Worm (Caenorhabditis elegans) whole organism, L1 larva: ENCODE data around the gene C54F6.20.

ENCODE experiments used
- ama-1 ChIP-seq: fragments of 150-350 bp; optimal IDR thresholded peaks from 2 replicates; lab custom pipeline; 2014
- nhr-11 ChIP-seq: fragments of 150-350 bp; optimal IDR thresholded peaks from 2 replicates; lab custom pipeline; 2014; ENCODE audit warnings: missing biosample characterization, missing genetic modification characterization
- nhr-28 ChIP-seq: fragments of 150-350 bp; optimal IDR thresholded peaks from 2 replicates; lab custom pipeline; 2014; ENCODE audit warnings: missing biosample characterization, missing genetic modification characterization

- TF ChIP-seq ama-1 = no peak
- TF ChIP-seq nhr-28 (tag; lab: Kevin White, UChicago) = no peak
- TF ChIP-seq nhr-11 = no peak
Observed at ce11 chrV:7506207-7506606, 18.3 kb upstream of the C54F6.20 start.
